Worm (Caenorhabditis elegans) whole organism, L4 larva: Measurements from ENCODE around the gene hgrs-1.

Experiments used
- F44E2.7 ChIP-seq: fragments of 200-800 bp; sonication (Bioruptor generic); IDR thresholded peaks from 2 replicates; pipeline ENCODE4 v2.1.2; 2022; ENCODE audit warnings: missing genetic modification characterization, missing compliant biosample characterization
- F49E8.2 ChIP-seq: sonication (generic microtip); optimal IDR thresholded peaks from 2 replicates; lab custom pipeline; 2016; ENCODE audit warnings: missing compliant biosample characterization, mild to moderate bottlenecking, missing genetic modification characterization, borderline replicate concordance
- T26A8.4 ChIP-seq: fragments of 200-800 bp; sonication (Bioruptor generic); IDR thresholded peaks from 2 replicates; pipeline ENCODE4 v1.3.6; 2022; ENCODE audit warnings: missing genetic modification characterization, missing compliant biosample characterization
- ama-1 ChIP-seq: fragments of 150-350 bp; optimal IDR thresholded peaks from 2 replicates; lab custom pipeline; 2014; ENCODE audit warnings: inconsistent platforms, mixed read lengths
- daf-16 ChIP-seq, 3 experiments: sonication (generic microtip); optimal IDR thresholded peaks; 2 replicates each; lab custom pipeline; 2016 to 2017; ENCODE audit warnings: missing genetic modification characterization in 3 of 3, missing genetic modification reagents in 3 of 3, mild to moderate bottlenecking in 2 of 3, missing compliant biosample characterization in 2 of 3, missing biosample characterization in 1 of 3, moderate library complexity in 1 of 3
- daf-19 ChIP-seq: fragments of 200-800 bp; sonication (Bioruptor generic); conservative IDR thresholded peaks from 2 replicates; pipeline ENCODE4 v1.3.6; 2022; ENCODE audit warnings: missing genetic modification characterization, missing compliant biosample characterization
- daf-8 ChIP-seq: fragments of 200-800 bp; sonication (Bioruptor generic); IDR thresholded peaks from 2 replicates; pipeline ENCODE4 v1.3.6; 2022; ENCODE audit warnings: missing genetic modification characterization, missing compliant biosample characterization
- dmd-8 ChIP-seq: fragments of 200-800 bp; sonication (Bioruptor generic); IDR thresholded peaks from 2 replicates; pipeline ENCODE4 v1.3.6; 2022; ENCODE audit warnings: missing genetic modification characterization, missing compliant biosample characterization
- dpl-1 ChIP-seq: fragments of 150-350 bp; optimal IDR thresholded peaks from 2 replicates; lab custom pipeline; 2014; ENCODE audit warnings: missing biosample characterization, missing genetic modification reagents, missing genetic modification characterization
- duxl-1 ChIP-seq: sonication (generic microtip); optimal IDR thresholded peaks from 2 replicates; lab custom pipeline; 2016; ENCODE audit warnings: mild to moderate bottlenecking, missing genetic modification characterization, moderate library complexity, missing compliant biosample characterization; ENCODE audit not compliant: poor library complexity
- hlh-11 ChIP-seq: fragments of 200-800 bp; sonication (Bioruptor generic); optimal IDR thresholded peaks from 2 replicates; lab custom pipeline; 2018; ENCODE audit warnings: mild to moderate bottlenecking, missing genetic modification characterization, missing compliant biosample characterization
- hlh-30 ChIP-seq: sonication (generic microtip); optimal IDR thresholded peaks from 2 replicates; lab custom pipeline; 2017; ENCODE audit warnings: antibody characterized with exemption, mild to moderate bottlenecking, missing genetic modification characterization, missing compliant biosample characterization; ENCODE audit not compliant: insufficient read depth
- jun-1 ChIP-seq: fragments of 150-350 bp; optimal IDR thresholded peaks from 2 replicates; lab custom pipeline; 2014; ENCODE audit warnings: missing biosample characterization, missing genetic modification reagents, missing genetic modification characterization
- lin-1 ChIP-seq: fragments of 200-800 bp; sonication (Bioruptor generic); IDR thresholded peaks from 2 replicates; pipeline ENCODE4 v1.3.6; 2022; ENCODE audit warnings: missing genetic modification reagents, missing genetic modification characterization, missing compliant biosample characterization
- lin-13 ChIP-seq: fragments of 150-350 bp; optimal IDR thresholded peaks from 2 replicates; lab custom pipeline; 2014; ENCODE audit warnings: missing biosample characterization, missing genetic modification reagents, missing genetic modification characterization
- lin-29 ChIP-seq: fragments of 200-800 bp; sonication (Bioruptor generic); IDR thresholded peaks from 2 replicates; pipeline ENCODE4 v1.3.6; 2022; ENCODE audit warnings: missing genetic modification reagents, missing genetic modification characterization, missing compliant biosample characterization
- lin-39 ChIP-seq: fragments of 150-350 bp; optimal IDR thresholded peaks from 2 replicates; lab custom pipeline; 2014; ENCODE audit warnings: missing biosample characterization, missing genetic modification reagents, missing genetic modification characterization
- lsy-2 ChIP-seq, 2 experiments: fragments of 150-350 bp in 1 of 2; sonication (generic microtip) in 1 of 2; optimal IDR thresholded peaks; 2 replicates each; lab custom pipeline; 2014 to 2017; ENCODE audit warnings: missing biosample characterization in 2 of 2, missing genetic modification characterization in 2 of 2
- madf-9 ChIP-seq: fragments of 200-800 bp; sonication (Bioruptor generic); conservative IDR thresholded peaks from 2 replicates; pipeline ENCODE4 v1.3.6; 2022; ENCODE audit warnings: missing genetic modification reagents, missing genetic modification characterization, missing compliant biosample characterization
- mdl-1 ChIP-seq, 2 experiments: fragments of 150-350 bp in 1 of 2; sonication (generic microtip) in 1 of 2; optimal IDR thresholded peaks; 2 replicates each; lab custom pipeline; 2014 to 2017; ENCODE audit warnings: missing biosample characterization in 2 of 2, missing genetic modification characterization in 2 of 2
- mdt-29 ChIP-seq: fragments of 200-800 bp; sonication (Bioruptor generic); IDR thresholded peaks from 2 replicates; pipeline ENCODE4 v1.3.6; 2022; ENCODE audit warnings: missing genetic modification reagents, missing genetic modification characterization, missing compliant biosample characterization
- mep-1 ChIP-seq: fragments of 150-350 bp; sonication (generic microtip); optimal IDR thresholded peaks from 3 replicates; lab custom pipeline; 2014; ENCODE audit warnings: missing biosample characterization, missing genetic modification characterization
- mxl-3 ChIP-seq: fragments of 200-800 bp; sonication (Bioruptor generic); optimal IDR thresholded peaks from 2 replicates; lab custom pipeline; 2018; ENCODE audit warnings: mild to moderate bottlenecking, missing genetic modification characterization, missing compliant biosample characterization
- nhr-111 ChIP-seq: fragments of 200-800 bp; sonication (Bioruptor generic); optimal IDR thresholded peaks from 2 replicates; lab custom pipeline; 2018; ENCODE audit warnings: mild to moderate bottlenecking, missing genetic modification characterization, missing compliant biosample characterization
- nhr-237 ChIP-seq: sonication (generic microtip); optimal IDR thresholded peaks from 2 replicates; lab custom pipeline; 2017; ENCODE audit warnings: missing biosample characterization, missing genetic modification characterization
- nhr-25 ChIP-seq: sonication (generic microtip); optimal IDR thresholded peaks from 2 replicates; lab custom pipeline; 2017; ENCODE audit warnings: missing genetic modification characterization, mild to moderate bottlenecking, missing compliant biosample characterization, antibody characterized with exemption, moderate library complexity, borderline replicate concordance; ENCODE audit not compliant: insufficient read depth
- nhr-28 ChIP-seq: fragments of 150-350 bp; optimal IDR thresholded peaks from 2 replicates; lab custom pipeline; 2014; ENCODE audit warnings: missing biosample characterization, missing genetic modification characterization
- nhr-76 ChIP-seq: fragments of 150-350 bp; optimal IDR thresholded peaks from 2 replicates; lab custom pipeline; 2014; ENCODE audit warnings: missing biosample characterization, missing genetic modification characterization
- nhr-77 ChIP-seq: fragments of 150-350 bp; optimal IDR thresholded peaks from 2 replicates; lab custom pipeline; 2014; ENCODE audit warnings: missing biosample characterization, missing genetic modification characterization
- php-3 ChIP-seq: fragments of 200-800 bp; sonication (Bioruptor generic); IDR thresholded peaks from 2 replicates; pipeline ENCODE4 v1.3.6; 2022; ENCODE audit warnings: missing genetic modification reagents, missing genetic modification characterization, missing compliant biosample characterization
- pqm-1 ChIP-seq: sonication (generic microtip); optimal IDR thresholded peaks from 2 replicates; lab custom pipeline; 2017; ENCODE audit warnings: missing biosample characterization, missing genetic modification characterization
- sdz-12 ChIP-seq: fragments of 200-800 bp; sonication (Bioruptor generic); optimal IDR thresholded peaks from 2 replicates; lab custom pipeline; 2018; ENCODE audit warnings: mild to moderate bottlenecking, missing genetic modification characterization, missing compliant biosample characterization
- snpc-1.2 ChIP-seq: fragments of 200-800 bp; sonication (Bioruptor generic); IDR thresholded peaks from 2 replicates; pipeline ENCODE4 v1.3.6; 2022; ENCODE audit warnings: missing genetic modification reagents, missing genetic modification characterization, missing compliant biosample characterization
- spr-3 ChIP-seq: fragments of 200-800 bp; sonication (Bioruptor generic); optimal IDR thresholded peaks from 2 replicates; lab custom pipeline; 2018; ENCODE audit warnings: mild to moderate bottlenecking, missing genetic modification characterization, missing compliant biosample characterization
- unc-130 ChIP-seq: sonication (generic microtip); optimal IDR thresholded peaks from 2 replicates; lab custom pipeline; 2016; ENCODE audit warnings: missing genetic modification reagents, missing genetic modification characterization, missing compliant biosample characterization
- unc-39 ChIP-seq: sonication (generic microtip); optimal IDR thresholded peaks from 2 replicates; lab custom pipeline; 2017; ENCODE audit warnings: missing biosample characterization, missing genetic modification characterization
- zfp-2 ChIP-seq: sonication (generic microtip); optimal IDR thresholded peaks from 2 replicates; lab custom pipeline; 2016; ENCODE audit warnings: mild to moderate bottlenecking, missing genetic modification characterization, missing compliant biosample characterization
- ztf-7 ChIP-seq: fragments of 150-350 bp; optimal IDR thresholded peaks from 2 replicates; lab custom pipeline; 2014; ENCODE audit warnings: missing biosample characterization, missing genetic modification characterization

Gene hgrs-1

ce11 chrIV:8221946-8222345 is 16.1 kb upstream of the hgrs-1 start, which contains the start of gene gpx-6:
TSS of gene gpx-6 (plus strand) at chrIV:8222202.
- TF ChIP-seq nhr-77 (tag; lab: Kevin White, UChicago): no peak
- no peak for TF ChIP-seq daf-8 (GFP tag; lab: Robert Waterston, UW)
- no peak for TF ChIP-seq spr-3
- no peak for TF ChIP-seq hlh-30 (tag; lab: Kevin White, UChicago)
- peak; percentile 55 for TF ChIP-seq nhr-28 (tag; lab: Kevin White, UChicago)
- TF ChIP-seq zfp-2 (tag; lab: Kevin White, UChicago): no peak
- no peak for TF ChIP-seq dpl-1
- TF ChIP-seq mxl-3 (GFP tag; lab: Kevin White, UChicago): no peak
- no peak for TF ChIP-seq madf-9 (GFP tag; lab: Robert Waterston, UW)
- no peak for TF ChIP-seq lin-13 (GFP tag; lab: Kevin White, UChicago)
- TF ChIP-seq mdl-1 (tag; optimal IDR thresholded peaks at IDR 0.05; lab: Kevin White, UChicago): peak in 1 of 2 experiments; percentile 48
- no peak for TF ChIP-seq lin-39 (tag; lab: Kevin White, UChicago)
- TF ChIP-seq sdz-12 (GFP tag; lab: Kevin White, UChicago): no peak
- TF ChIP-seq lin-1 (GFP tag; lab: Robert Waterston, UW): no peak
- no peak for TF ChIP-seq ama-1 (lab: Kevin White, UChicago)
- TF ChIP-seq daf-16 (GFP tag; optimal IDR thresholded peaks at IDR 0.05; lab: Kevin White, UChicago): no peak
- peak; percentile 86 for TF ChIP-seq daf-16 (tag; optimal IDR thresholded peaks at IDR 0.05; lab: Kevin White, UChicago)
- no peak for TF ChIP-seq hlh-11 (tag; lab: Kevin White, UChicago)
- no peak for TF ChIP-seq mep-1 (tag; lab: Kevin White, UChicago)
- no peak for TF ChIP-seq pqm-1 (tag; lab: Kevin White, UChicago)
- TF ChIP-seq dmd-8 (GFP tag; lab: Robert Waterston, UW): no peak
- TF ChIP-seq nhr-76 (tag; lab: Kevin White, UChicago): no peak
- no peak for TF ChIP-seq F49E8.2 (tag; lab: Kevin White, UChicago)
- TF ChIP-seq F44E2.7: no peak
- TF ChIP-seq nhr-237 (tag; lab: Kevin White, UChicago): no peak
- TF ChIP-seq unc-130 (GFP tag; lab: Kevin White, UChicago): no peak

ce11 chrIV:8219987-8220386 is 14.1 kb upstream of the hgrs-1 start, which contains the start of gene ocr-2:
TSS of gene ocr-2 (minus strand) at chrIV:8220087.
- TF ChIP-seq daf-19 (GFP tag; lab: Robert Waterston, UW): no peak
- no peak for TF ChIP-seq nhr-25
- no peak for TF ChIP-seq php-3 (GFP tag; lab: Robert Waterston, UW)
- TF ChIP-seq mdt-29 (GFP tag; lab: Robert Waterston, UW): no peak
- no peak for TF ChIP-seq dmd-8 (GFP tag; lab: Robert Waterston, UW)
- no peak for TF ChIP-seq jun-1
- no peak for TF ChIP-seq ztf-7
- no peak for TF ChIP-seq snpc-1.2 (GFP tag; lab: Robert Waterston, UW)
- TF ChIP-seq duxl-1 (tag; lab: Kevin White, UChicago): no peak
- TF ChIP-seq nhr-111: no peak
- TF ChIP-seq spr-3: no peak
- no peak for TF ChIP-seq unc-39
- no peak for TF ChIP-seq lsy-2 (tag; optimal IDR thresholded peaks at IDR 0.05; lab: Kevin White, UChicago)

ce11 chrIV:8211747-8212146 is 5.9 kb upstream of the hgrs-1 start, which contains the start of gene C07G1.7:
TSS of gene C07G1.7 (minus strand) at chrIV:8211847.
- no peak for TF ChIP-seq lin-29
- TF ChIP-seq T26A8.4 (GFP tag; lab: Robert Waterston, UW): no peak
